Worm (Caenorhabditis elegans): ENCODE results near the gene rpl-9.

Gene rpl-9

ce11 chrIII:7582885-7583284 lies 10.3 kb upstream of the rpl-9 start, which contains the start of gene R13A5.10:
Gene R13A5.10 (minus strand): TSS chrIII:7582985.
- TF ChIP-seq hlh-17 (GFP tag; optimal IDR thresholded peaks at IDR 0.05; ENCODE audit: borderline replicate concordance) (no peak), blmp-1 (tag; optimal IDR thresholded peaks at IDR 0.05) (peak; percentile 90), nhr-28 (tag; optimal IDR thresholded peaks at IDR 0.05) (no peak), ceh-90 (tag; optimal IDR thresholded peaks at IDR 0.05) (no peak), ceh-88 (GFP tag; IDR thresholded peaks at IDR 0.05) (no peak), swsn-7 (tag; optimal IDR thresholded peaks at IDR 0.05) (no peak), unc-86 (tag; optimal IDR thresholded peaks at IDR 0.05) (no peak), ceh-8 (GFP tag; optimal IDR thresholded peaks at IDR 0.05) (no peak), nhr-47 (tag; optimal IDR thresholded peaks at IDR 0.05) (no peak)

ce11 chrIII:7580586-7580985 lies 8.0 kb upstream of the rpl-9 start:
- TF ChIP-seq dpl-1 (GFP tag; optimal IDR thresholded peaks at IDR 0.05) (peak in 1 of 3 experiments; percentile 25), efl-1 (optimal IDR thresholded peaks at IDR 0.05) (peak; percentile 20 to 25), efl-1 (GFP tag; optimal IDR thresholded peaks at IDR 0.05 in 1 of 2) (peak in 1 of 2 experiments; percentile 21), lir-3 (tag; optimal IDR thresholded peaks at IDR 0.05; ENCODE audit: poor library complexity) (no peak), isw-1 (GFP tag; IDR thresholded peaks at IDR 0.05) (peak; percentile 21), pax-3 (tag; optimal IDR thresholded peaks at IDR 0.05) (no peak), vab-15 (tag; optimal IDR thresholded peaks at IDR 0.05) (no peak), mef-2 (tag; optimal IDR thresholded peaks at IDR 0.05) (no peak), tbx-2 (tag; optimal IDR thresholded peaks at IDR 0.05) (peak; percentile 28), fkh-8 (tag; optimal IDR thresholded peaks at IDR 0.05) (peak; percentile 56), ets-5 (GFP tag; IDR thresholded peaks at IDR 0.05) (no peak), snu-23 (GFP tag; optimal IDR thresholded peaks at IDR 0.05) (peak; percentile 42), ceh-82 (tag; optimal IDR thresholded peaks at IDR 0.05) (peak in 2 of 3 experiments; percentile 4 to 67), elt-3 (tag; optimal IDR thresholded peaks at IDR 0.05) (no peak), nhr-20 (tag; optimal IDR thresholded peaks at IDR 0.05) (no peak), ama-1 (optimal IDR thresholded peaks at IDR 0.05) (no peak), ces-1 (GFP tag; optimal IDR thresholded peaks at IDR 0.05) (no peak), unc-98 (GFP tag; IDR thresholded peaks at IDR 0.05) (no peak), fos-1 (tag; optimal IDR thresholded peaks at IDR 0.05) (peak; percentile 15), lin-14 (GFP tag; optimal IDR thresholded peaks at IDR 0.05) (peak; percentile 86), mep-1 (tag; optimal IDR thresholded peaks at IDR 0.05) (peak; percentile 13), F16B12.6 (tag; optimal IDR thresholded peaks at IDR 0.05) (peak; percentile 10), fkh-10 (GFP tag; optimal IDR thresholded peaks at IDR 0.05) (peak; percentile 59), nhr-71 (tag; optimal IDR thresholded peaks at IDR 0.05) (peak; percentile 51), nhr-19 (GFP tag; conservative IDR thresholded peaks at IDR 0.05) (no peak), swsn-7 (tag; optimal IDR thresholded peaks at IDR 0.05) (peak; percentile 25), lin-35 (GFP tag; optimal IDR thresholded peaks at IDR 0.05) (peak in 1 of 2 experiments; percentile 35), lsy-2 (tag; optimal IDR thresholded peaks at IDR 0.05) (peak; percentile 5 to 64), nhr-47 (tag; optimal IDR thresholded peaks at IDR 0.05) (peak; percentile 22), unc-86 (tag; optimal IDR thresholded peaks at IDR 0.05) (peak; percentile 42)

- peak; percentile 30 for TF ChIP-seq ztf-4 (tag; optimal IDR thresholded peaks at IDR 0.05)
- TF ChIP-seq ceh-88 (GFP tag; IDR thresholded peaks at IDR 0.05), result no peak
- peak; percentile 43 for TF ChIP-seq fkh-8 (tag; optimal IDR thresholded peaks at IDR 0.05)
- no peak for TF ChIP-seq ztf-11 (tag; optimal IDR thresholded peaks at IDR 0.05)
- no peak for TF ChIP-seq ceh-63 (GFP tag; optimal IDR thresholded peaks at IDR 0.05)
- TF ChIP-seq nhr-11 (tag; optimal IDR thresholded peaks at IDR 0.05), result no peak
- peak; percentile 48 for TF ChIP-seq nhr-71 (tag; optimal IDR thresholded peaks at IDR 0.05)
- peak; percentile 19 for TF ChIP-seq pax-3 (tag; optimal IDR thresholded peaks at IDR 0.05)
- TF ChIP-seq lin-14 (GFP tag; optimal IDR thresholded peaks at IDR 0.05), result peak; percentile 54
- TF ChIP-seq lsy-2 (tag; optimal IDR thresholded peaks at IDR 0.05), result peak in 1 of 2 experiments; percentile 3
- peak; percentile 12 for TF ChIP-seq skn-1 (tag; optimal IDR thresholded peaks at IDR 0.05)
These were observed 6.7 kb upstream of the rpl-9 start, which contains the start of gene mfsd-6 for ce11 chrIII:7579324-7579723. Gene mfsd-6 (minus strand): TSS chrIII:7579411.
